Fruit fly (Drosophila melanogaster): ENCODE measurements around the gene VAChT.
A peak's percentile ranks its signal among the peaks of the same experiment; 100 is the strongest.

Gene VAChT

DNA sequence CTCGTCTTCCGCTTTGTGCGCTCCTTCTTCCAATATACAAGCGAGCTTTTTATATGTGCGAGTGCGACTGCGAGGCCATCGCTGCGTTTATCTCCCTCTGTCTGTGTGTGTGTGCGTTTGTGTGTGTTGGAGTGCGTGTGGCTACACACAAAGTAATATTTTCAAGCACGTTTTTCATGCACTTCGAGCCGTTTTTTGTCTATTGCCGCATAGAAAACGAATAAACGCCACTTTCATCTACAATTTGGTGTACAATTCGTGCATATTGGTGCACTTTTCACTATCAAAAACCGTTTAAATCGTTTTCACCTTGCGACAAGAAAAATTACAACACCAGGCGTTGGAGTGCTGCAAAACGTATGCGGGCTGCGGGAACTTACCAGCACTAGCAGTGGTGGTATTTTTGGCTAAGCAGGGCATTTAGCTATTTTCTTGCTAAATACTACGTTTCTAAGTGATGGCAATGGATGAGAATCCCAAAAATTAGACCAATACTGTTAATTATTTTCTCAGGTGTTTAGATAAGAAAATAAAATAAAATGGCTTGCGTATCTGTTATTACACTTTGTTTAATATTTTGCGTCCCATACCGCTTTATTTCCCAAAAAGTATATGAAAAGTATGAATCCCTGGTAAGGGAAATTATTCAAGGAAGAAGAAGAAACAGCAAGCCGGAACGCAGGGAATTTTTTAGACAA, 46.2 kb upstream of the VAChT start, which contains the start of the genes CG31224 and CstF64 (continued):
- TF ChIP-seq CG1621 (tag; optimal IDR thresholded peaks at IDR 0.05): peak; percentile 66
- TF ChIP-seq OdsH (GFP tag; optimal IDR thresholded peaks at IDR 0.05): peak; percentile 82
- TF ChIP-seq CG11762 (GFP tag; optimal IDR thresholded peaks at IDR 0.05; ENCODE audit: insufficient read depth): peak; percentile 37
- TF ChIP-seq dac (GFP tag; optimal IDR thresholded peaks at IDR 0.05): peak; percentile 45
- peak; percentile 85 for TF ChIP-seq CG10631 (GFP tag; optimal IDR thresholded peaks at IDR 0.05)
- no peak for TF ChIP-seq Hr38 (GFP tag; optimal IDR thresholded peaks at IDR 0.05)
- TF ChIP-seq CG8632 (GFP tag; optimal IDR thresholded peaks at IDR 0.05): peak; percentile 64
- TF ChIP-seq eg (GFP tag; IDR thresholded peaks at IDR 0.05): peak; percentile 76
- TF ChIP-seq net (GFP tag; optimal IDR thresholded peaks at IDR 0.05): peak; percentile 75
- TF ChIP-seq Met (GFP tag; optimal IDR thresholded peaks at IDR 0.05): peak; percentile 83
- peak; percentile 75 for TF ChIP-seq CG6792 (GFP tag; optimal IDR thresholded peaks at IDR 0.05)
- TF ChIP-seq cyc (GFP tag; optimal IDR thresholded peaks at IDR 0.05): peak; percentile 88
- peak; percentile 86 for TF ChIP-seq lz (GFP tag; optimal IDR thresholded peaks at IDR 0.05)
- TF ChIP-seq CG6808 (GFP tag; optimal IDR thresholded peaks at IDR 0.05): no peak
- peak; percentile 70 for TF ChIP-seq Ets96B (tag; optimal IDR thresholded peaks at IDR 0.05)
- peak; percentile 55 for TF ChIP-seq Lpt (GFP tag; optimal IDR thresholded peaks at IDR 0.05)
- TF ChIP-seq CG32006 (GFP tag; optimal IDR thresholded peaks at IDR 0.05): peak; percentile 77
- TF ChIP-seq CG3919 (GFP tag; optimal IDR thresholded peaks at IDR 0.05): peak; percentile 83
- peak; percentile 67 for TF ChIP-seq Gug (GFP tag; IDR thresholded peaks at IDR 0.05)
- no peak for TF ChIP-seq Smox (GFP tag; optimal IDR thresholded peaks at IDR 0.05)
- TF ChIP-seq CG34406 (GFP tag; optimal IDR thresholded peaks at IDR 0.05): peak; percentile 69
- no peak for TF ChIP-seq Sox102F (GFP tag; optimal IDR thresholded peaks at IDR 0.05)
- no peak for TF ChIP-seq CG4318 (GFP tag; optimal IDR thresholded peaks at IDR 0.05)
- peak; percentile 89 for TF ChIP-seq Hr39 (GFP tag; optimal IDR thresholded peaks at IDR 0.05)
- TF ChIP-seq svp (GFP tag): peak; percentile 87

DNA sequence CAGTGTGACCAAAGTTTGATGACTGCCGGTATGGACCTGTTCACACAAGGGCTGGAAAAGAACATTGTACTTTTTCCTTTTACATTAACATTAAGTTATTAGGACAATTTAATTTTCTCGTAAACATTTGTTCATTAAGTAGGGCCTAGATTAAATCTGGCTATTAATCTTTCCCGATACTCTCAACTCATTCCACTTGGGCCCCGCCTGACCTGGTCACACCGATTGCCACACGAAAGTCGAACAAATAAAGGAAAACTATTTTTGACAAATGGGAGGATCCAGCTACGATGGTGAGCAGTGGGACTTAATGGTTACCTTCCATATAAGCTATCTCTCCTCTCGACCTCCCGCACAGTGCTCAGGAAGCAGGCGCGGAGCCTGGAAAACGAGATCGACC, 41.8 kb upstream of the VAChT start, which contains the start of the genes Cpsf73 and Gos28:
Gene Cpsf73, minus strand, starts transcription at position 28 of the 400 bp plus-strand sequence.
Gene Gos28, plus strand, starts transcription at position 214 of the 400 bp plus-strand sequence.
- TF ChIP-seq CG31627 (GFP tag; optimal IDR thresholded peaks at IDR 0.05) (peak; percentile 19), dsx (GFP tag; optimal IDR thresholded peaks at IDR 0.05; ENCODE audit: poor library complexity, severe bottlenecking) (peak; percentile 7), Sox14 (GFP tag; optimal IDR thresholded peaks at IDR 0.05) (peak; percentile 70), CG3919 (GFP tag; optimal IDR thresholded peaks at IDR 0.05) (peak; percentile 22), pdm3 (GFP tag; optimal IDR thresholded peaks at IDR 0.05) (no peak), vri (GFP tag; optimal IDR thresholded peaks at IDR 0.05) (no peak), fd59A (GFP tag; optimal IDR thresholded peaks at IDR 0.05) (no peak), topi (GFP tag; optimal IDR thresholded peaks at IDR 0.05) (peak; percentile 23), Eip78C (GFP tag) (peak; percentile 64), esn (GFP tag; optimal IDR thresholded peaks at IDR 0.05) (peak; percentile 34), CG6808 (GFP tag; optimal IDR thresholded peaks at IDR 0.05) (no peak)

DNA sequence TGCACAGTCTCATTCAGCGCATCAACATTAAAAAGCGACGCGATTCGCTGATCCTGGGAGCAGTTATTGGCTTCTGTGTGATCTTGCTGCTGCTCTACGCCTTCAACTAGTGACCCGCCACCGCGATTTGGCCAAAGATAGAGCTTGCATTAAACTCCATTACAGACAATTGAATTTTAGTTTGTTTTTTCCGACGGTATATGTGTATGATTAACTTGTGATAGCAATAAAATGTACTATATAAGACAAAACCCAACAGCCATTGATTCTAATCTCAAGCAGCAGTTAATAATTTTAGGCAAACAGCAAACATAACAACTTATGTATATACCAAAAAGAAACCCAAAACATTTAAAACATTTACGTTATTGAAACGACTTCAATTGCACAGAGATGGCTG, 40.2 kb upstream of the VAChT start, which contains the start of gene CG31231:
Gene CG31231, plus strand, starts transcription at position 301 of the 400 bp plus-strand sequence.
- no peak for TF ChIP-seq CG6276 (GFP tag; optimal IDR thresholded peaks at IDR 0.05)

DNA sequence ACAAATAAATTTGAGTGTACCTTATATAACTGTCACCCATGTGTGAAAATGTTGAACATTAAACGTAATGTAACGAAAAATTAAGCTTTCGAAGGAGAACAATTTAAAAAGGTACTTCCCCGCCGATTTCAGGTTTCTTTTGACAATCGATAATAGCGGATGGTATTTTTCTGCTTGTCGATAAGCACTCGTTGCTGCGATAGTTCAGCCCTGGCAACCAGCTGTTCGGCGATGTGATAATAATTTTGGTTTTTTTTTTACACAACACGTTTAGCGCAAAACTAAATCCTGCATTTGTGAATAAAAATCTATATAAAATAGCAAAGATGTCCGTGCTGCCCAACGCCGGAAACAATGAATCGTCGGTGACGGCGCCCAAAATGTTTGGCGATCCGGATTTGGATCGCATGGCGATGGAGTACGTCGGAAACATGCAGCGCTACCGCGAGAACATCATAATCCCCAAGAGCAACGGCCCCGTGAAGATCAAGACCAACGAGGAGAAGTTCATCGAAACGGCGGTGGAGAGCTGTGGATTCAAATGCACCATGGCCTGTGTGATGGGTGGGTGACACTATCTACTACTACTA, 37.5 kb upstream of the VAChT start, which contains the start of gene CG31229:
Gene CG31229, plus strand, starts transcription at position 194 of the 590 bp plus-strand sequence.
- TF ChIP-seq topi (GFP tag; optimal IDR thresholded peaks at IDR 0.05) (no peak), CG6808 (GFP tag; optimal IDR thresholded peaks at IDR 0.05) (no peak), Sox102F (GFP tag; optimal IDR thresholded peaks at IDR 0.05) (no peak), cyc (GFP tag; optimal IDR thresholded peaks at IDR 0.05) (no peak), Ets96B (tag; optimal IDR thresholded peaks at IDR 0.05) (no peak), CG8632 (GFP tag; optimal IDR thresholded peaks at IDR 0.05) (no peak), dac (GFP tag; optimal IDR thresholded peaks at IDR 0.05) (no peak), Sox15 (GFP tag; optimal IDR thresholded peaks at IDR 0.05) (no peak), CG1621 (tag; optimal IDR thresholded peaks at IDR 0.05) (no peak), esn (GFP tag; optimal IDR thresholded peaks at IDR 0.05) (no peak), CG3919 (GFP tag; optimal IDR thresholded peaks at IDR 0.05) (no peak), CG10631 (GFP tag; optimal IDR thresholded peaks at IDR 0.05) (no peak), salr (GFP tag; optimal IDR thresholded peaks at IDR 0.05) (no peak), CG16779 (tag; optimal IDR thresholded peaks at IDR 0.05) (no peak), pdm3 (GFP tag; optimal IDR thresholded peaks at IDR 0.05) (no peak), lz (GFP tag; optimal IDR thresholded peaks at IDR 0.05) (no peak), spab (GFP tag; optimal IDR thresholded peaks at IDR 0.05) (no peak), vri (GFP tag; optimal IDR thresholded peaks at IDR 0.05) (peak; percentile 80), CG11902 (GFP tag; optimal IDR thresholded peaks at IDR 0.05) (no peak), CG6854 (GFP tag; optimal IDR thresholded peaks at IDR 0.05) (peak; percentile 41), ss (GFP tag; optimal IDR thresholded peaks at IDR 0.05) (no peak), achi (GFP tag; optimal IDR thresholded peaks at IDR 0.05) (no peak)
